Fruit fly (Drosophila melanogaster) whole organism, embryonic: ENCODE data around the gene mRpS31.

Source experiments
- Abd-B ChIP-seq: fragments of 200-800 bp; sonication (Bioruptor generic); optimal IDR thresholded peaks from 2 replicates; lab custom pipeline; 2018; ENCODE audit warnings: missing biosample characterization, mild to moderate bottlenecking, missing genetic modification characterization, moderate library complexity
- Antp ChIP-seq: fragments of 200-800 bp; sonication (Bioruptor generic); optimal IDR thresholded peaks from 3 replicates; lab custom pipeline; 2016; ENCODE audit warnings: missing biosample characterization, missing genetic modification characterization
- Atf-2 ChIP-seq: fragments of 200-800 bp; sonication (Bioruptor generic); optimal IDR thresholded peaks from 2 replicates; lab custom pipeline; 2016; ENCODE audit warnings: missing biosample characterization, missing genetic modification characterization
- Awh ChIP-seq: fragments of 200-800 bp; sonication (Bioruptor generic); IDR thresholded peaks from 2 replicates; pipeline ENCODE4, ENCODE4 v1.3.6; 2022; ENCODE audit warnings: missing biosample characterization, missing genetic modification characterization
- CG10147 ChIP-seq: fragments of 200-800 bp; sonication (Bioruptor generic); optimal IDR thresholded peaks from 2 replicates; lab custom pipeline; 2019; ENCODE audit warnings: missing biosample characterization, mild to moderate bottlenecking, missing genetic modification characterization, moderate library complexity
- CG10366 ChIP-seq: fragments of 200-800 bp; sonication (Bioruptor generic); IDR thresholded peaks from 2 replicates; pipeline ENCODE4 v1.3.6; 2022; ENCODE audit warnings: missing biosample characterization, missing genetic modification characterization
- CG10654 ChIP-seq: fragments of 200-800 bp; sonication (Bioruptor generic); optimal IDR thresholded peaks from 2 replicates; lab custom pipeline; 2016; ENCODE audit warnings: missing biosample characterization, missing genetic modification characterization
- CG11456 ChIP-seq: fragments of 200-800 bp; sonication (Bioruptor generic); IDR thresholded peaks from 3 replicates; pipeline ENCODE4 v1.3.6; 2022; ENCODE audit warnings: missing biosample characterization, missing genetic modification characterization
- CG12769 ChIP-seq: fragments of 200-800 bp; sonication (Bioruptor generic); optimal IDR thresholded peaks from 2 replicates; lab custom pipeline; 2019; ENCODE audit warnings: missing biosample characterization, mild to moderate bottlenecking, missing genetic modification characterization, moderate library complexity
- CG14667 ChIP-seq: fragments of 200-800 bp; sonication (Bioruptor generic); IDR thresholded peaks from 2 replicates; pipeline ENCODE4 v1.3.6; 2022; ENCODE audit warnings: missing biosample characterization, missing genetic modification characterization
- CG14965 ChIP-seq: fragments of 200-800 bp; sonication (Bioruptor generic); optimal IDR thresholded peaks from 2 replicates; lab custom pipeline; 2016; ENCODE audit warnings: missing biosample characterization, missing genetic modification characterization, borderline replicate concordance
- CG15514 ChIP-seq: fragments of 200-800 bp; sonication (Bioruptor generic); optimal IDR thresholded peaks from 3 replicates; lab custom pipeline; 2017; ENCODE audit warnings: missing biosample characterization, missing genetic modification characterization, mild to moderate bottlenecking, moderate library complexity, missing genetic modification reagents
- CG1602 ChIP-seq: fragments of 200-800 bp; sonication (Bioruptor generic); optimal IDR thresholded peaks from 3 replicates; lab custom pipeline; 2016; ENCODE audit warnings: missing biosample characterization, missing genetic modification characterization
- CG17186 ChIP-seq: fragments of 200-800 bp; sonication (Bioruptor generic); optimal IDR thresholded peaks from 3 replicates; lab custom pipeline; 2017; ENCODE audit warnings: missing biosample characterization, missing genetic modification reagents, missing genetic modification characterization
- CG17568 ChIP-seq: fragments of 200-800 bp; sonication (Bioruptor generic); optimal IDR thresholded peaks from 2 replicates; lab custom pipeline; 2018; ENCODE audit warnings: missing biosample characterization, mild to moderate bottlenecking, missing genetic modification characterization, moderate library complexity
- CG18011 ChIP-seq: fragments of 200-800 bp; sonication (Bioruptor generic); optimal IDR thresholded peaks from 2 replicates; lab custom pipeline; 2017; ENCODE audit warnings: missing biosample characterization, missing genetic modification characterization, mild to moderate bottlenecking, moderate library complexity, missing genotype
- CG18764 ChIP-seq: fragments of 200-800 bp; sonication (Bioruptor generic); optimal IDR thresholded peaks from 3 replicates; lab custom pipeline; 2016; ENCODE audit warnings: missing biosample characterization, missing genetic modification characterization
- CG3281 ChIP-seq: fragments of 200-800 bp; sonication (Bioruptor generic); optimal IDR thresholded peaks from 3 replicates; lab custom pipeline; 2017; ENCODE audit warnings: missing biosample characterization, mild to moderate bottlenecking, missing genetic modification characterization
- CG3407 ChIP-seq: fragments of 200-800 bp; sonication (Bioruptor generic); optimal IDR thresholded peaks from 2 replicates; lab custom pipeline; 2018; ENCODE audit warnings: missing biosample characterization, mild to moderate bottlenecking, missing genetic modification characterization
- CG4617 ChIP-seq: fragments of 200-800 bp; sonication (Bioruptor generic); optimal IDR thresholded peaks from 3 replicates; lab custom pipeline; 2016; ENCODE audit warnings: missing biosample characterization, missing genetic modification characterization, borderline replicate concordance
- CG8388 ChIP-seq: fragments of 200-800 bp; sonication (Bioruptor generic); optimal IDR thresholded peaks from 2 replicates; lab custom pipeline; 2019; ENCODE audit warnings: missing biosample characterization, mild to moderate bottlenecking, missing genetic modification characterization, moderate library complexity
- CG8765 ChIP-seq: fragments of 200-800 bp; sonication (Bioruptor generic); IDR thresholded peaks from 2 replicates; pipeline ENCODE4 v1.3.6; 2022; ENCODE audit warnings: missing biosample characterization, missing genetic modification characterization
- Jarid2 ChIP-seq: fragments of 200-800 bp; sonication (Bioruptor generic); optimal IDR thresholded peaks from 3 replicates; lab custom pipeline; 2017; ENCODE audit warnings: mild to moderate bottlenecking, missing biosample characterization, missing genetic modification reagents, missing genetic modification characterization
- NFAT ChIP-seq: fragments of 200-800 bp; sonication (Bioruptor generic); IDR thresholded peaks from 2 replicates; pipeline ENCODE4 v1.3.6; 2022; ENCODE audit warnings: missing biosample characterization, missing genetic modification characterization
- Sin3A ChIP-seq: fragments of >200 bp; optimal IDR thresholded peaks from 2 replicates; lab custom pipeline; 2018
- TFAM ChIP-seq: fragments of 200-800 bp; sonication (Bioruptor generic); optimal IDR thresholded peaks from 2 replicates; lab custom pipeline; 2017; ENCODE audit warnings: missing biosample characterization, missing genetic modification characterization, inconsistent platforms
- amos ChIP-seq: fragments of 200-800 bp; sonication (Bioruptor generic); IDR thresholded peaks from 2 replicates; pipeline ENCODE4 v1.3.6; 2022; ENCODE audit warnings: missing biosample characterization, missing genetic modification characterization; ENCODE audit not compliant: partially characterized antibody
- ap ChIP-seq: fragments of 200-800 bp; sonication (Bioruptor generic); IDR thresholded peaks from 2 replicates; pipeline ENCODE4 v1.3.6; 2022; ENCODE audit warnings: missing biosample characterization, missing genetic modification characterization
- bbx ChIP-seq: fragments of 200-800 bp; sonication (Bioruptor generic); IDR thresholded peaks from 2 replicates; pipeline ENCODE4 v1.3.6; 2022; ENCODE audit warnings: missing biosample characterization, missing genetic modification characterization; ENCODE audit not compliant: partially characterized antibody
- chif ChIP-seq, 2 experiments: fragments of 200-800 bp; sonication (Bioruptor generic); optimal IDR thresholded peaks; 3 replicates each; lab custom pipeline; 2016; ENCODE audit warnings: missing biosample characterization in 2 of 2, missing genetic modification characterization in 2 of 2
- fd3F ChIP-seq: fragments of 200-800 bp; sonication (Bioruptor generic); optimal IDR thresholded peaks from 2 replicates; lab custom pipeline; 2018; ENCODE audit warnings: missing biosample characterization, mild to moderate bottlenecking, missing genetic modification characterization, moderate library complexity
- fd64A ChIP-seq: fragments of 200-800 bp; sonication (Bioruptor generic); optimal IDR thresholded peaks from 3 replicates; lab custom pipeline; 2018; ENCODE audit warnings: missing biosample characterization, mild to moderate bottlenecking, missing genetic modification characterization
- gsb-n ChIP-seq: fragments of 200-800 bp; sonication (Bioruptor generic); optimal IDR thresholded peaks from 3 replicates; lab custom pipeline; 2018; ENCODE audit warnings: missing biosample characterization, mild to moderate bottlenecking, missing genetic modification characterization
- hth ChIP-seq: fragments of >200 bp; optimal IDR thresholded peaks from 2 replicates; lab custom pipeline; 2017; ENCODE audit warnings: inconsistent platforms
- jigr1 ChIP-seq: fragments of 200-800 bp; sonication (Bioruptor generic); IDR thresholded peaks from 3 replicates; pipeline ENCODE4 v1.3.6; 2022; ENCODE audit warnings: missing biosample characterization, missing genetic modification characterization
- kay ChIP-seq: fragments of 200-800 bp; sonication (Bioruptor generic); optimal IDR thresholded peaks from 2 replicates; lab custom pipeline; 2016; ENCODE audit warnings: missing biosample characterization, missing genetic modification characterization
- nerfin-1 ChIP-seq: fragments of 200-800 bp; sonication (Bioruptor generic); optimal IDR thresholded peaks from 3 replicates; lab custom pipeline; 2019; ENCODE audit warnings: missing biosample characterization, mild to moderate bottlenecking, missing genetic modification characterization, moderate library complexity
- org-1 ChIP-seq: fragments of 200-800 bp; sonication (Bioruptor generic); optimal IDR thresholded peaks from 2 replicates; lab custom pipeline; 2017; ENCODE audit warnings: missing biosample characterization, missing genetic modification characterization
- ranshi ChIP-seq: fragments of 200-800 bp; sonication (Bioruptor generic); IDR thresholded peaks from 2 replicates; pipeline ENCODE4 v1.3.6; 2022; ENCODE audit warnings: missing biosample characterization, missing genetic modification characterization
- ro ChIP-seq: fragments of 200-800 bp; sonication (Bioruptor generic); IDR thresholded peaks from 2 replicates; pipeline ENCODE4 v1.3.6; 2022; ENCODE audit warnings: missing biosample characterization, missing genetic modification characterization
- sc ChIP-seq, 3 experiments: fragments of >200 bp in 2 of 3; fragments of 200-800 bp in 1 of 3; sonication (Bioruptor generic) in 1 of 3; optimal IDR thresholded peaks; 2 replicates in 2 of 3; 3 replicates in 1 of 3; lab custom pipeline; 2017; ENCODE audit warnings: mild to moderate bottlenecking in 1 of 3, missing biosample characterization in 1 of 3, missing genetic modification characterization in 1 of 3, missing genetic modification reagents in 1 of 3
- sens-2 ChIP-seq: fragments of 200-800 bp; sonication (Bioruptor generic); IDR thresholded peaks from 2 replicates; pipeline ENCODE4 v1.3.6; 2022; ENCODE audit warnings: missing biosample characterization, missing genetic modification characterization
- sr ChIP-seq: fragments of 200-800 bp; sonication (Bioruptor generic); IDR thresholded peaks from 3 replicates; pipeline ENCODE4 v1.3.6; 2022; ENCODE audit warnings: missing biosample characterization, missing genetic modification characterization
- tin ChIP-seq: fragments of 200-800 bp; sonication (Bioruptor generic); optimal IDR thresholded peaks from 3 replicates; lab custom pipeline; 2016; ENCODE audit warnings: missing biosample characterization, missing genetic modification characterization
- tna ChIP-seq: fragments of 200-800 bp; sonication (Bioruptor generic); IDR thresholded peaks from 2 replicates; pipeline ENCODE4 v1.3.6; 2022; ENCODE audit warnings: missing biosample characterization, missing genetic modification characterization; ENCODE audit not compliant: partially characterized antibody
- ttk ChIP-seq: fragments of 200-800 bp; sonication (Bioruptor generic); IDR thresholded peaks from 2 replicates; pipeline ENCODE4 v2.1.2; 2022; ENCODE audit warnings: missing biosample characterization, missing genetic modification characterization
- unc-4 ChIP-seq: fragments of 200-800 bp; sonication (Bioruptor generic); IDR thresholded peaks from 2 replicates; pipeline ENCODE4 v1.3.6; 2022; ENCODE audit warnings: missing biosample characterization, missing genetic modification characterization; ENCODE audit not compliant: partially characterized antibody
- zf30C ChIP-seq: fragments of 200-800 bp; sonication (Bioruptor generic); optimal IDR thresholded peaks from 3 replicates; lab custom pipeline; 2018; ENCODE audit warnings: missing biosample characterization, mild to moderate bottlenecking, missing genetic modification characterization
- zfh2 ChIP-seq: fragments of 200-800 bp; sonication (Bioruptor generic); optimal IDR thresholded peaks from 2 replicates; lab custom pipeline; 2016; ENCODE audit warnings: missing biosample characterization, missing genetic modification characterization

Gene mRpS31

DNA sequence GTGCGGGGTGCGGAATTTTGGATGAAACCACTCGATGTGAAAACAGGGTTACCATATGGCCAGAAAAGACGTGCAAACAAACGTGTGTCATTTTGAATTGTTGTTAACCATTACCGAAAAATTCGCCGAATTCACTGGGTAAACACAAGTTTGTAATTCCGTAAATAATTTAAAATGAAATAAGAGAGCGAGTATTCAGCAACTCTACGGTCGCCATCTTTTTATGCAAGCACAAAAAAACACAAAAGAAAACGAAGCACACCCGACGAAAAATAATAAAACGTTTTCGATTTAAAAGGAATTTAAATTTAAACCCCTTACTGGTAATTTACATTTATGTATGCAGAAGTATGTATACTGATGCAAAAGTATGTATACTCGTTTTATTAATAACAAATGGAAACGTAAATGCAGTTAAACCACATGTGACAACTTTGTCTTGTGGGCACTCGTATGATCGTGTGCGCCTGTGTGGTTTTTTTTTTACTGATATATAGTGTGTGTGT lies 40.9 kb downstream of the mRpS31 start (continued):
- TF ChIP-seq CG14667 (GFP tag; lab: Robert Waterston, UW) (peak; percentile 86), Jarid2 (GFP tag; lab: Kevin White, UChicago) (peak; percentile 41), sens-2 (GFP tag; lab: Robert Waterston, UW) (peak; percentile 80; the same call in 1 of the 2 replicates), zf30C (GFP tag; lab: Kevin White, UChicago) (no peak), CG18764 (GFP tag; lab: Kevin White, UChicago) (peak; percentile 84), zfh2 (peak; percentile 85), CG4617 (GFP tag; lab: Kevin White, UChicago) (peak; percentile 57), sr (GFP tag; lab: Robert Waterston, UW) (peak; percentile 47; the same call in 1 of the 3 replicates), CG10654 (GFP tag; lab: Kevin White, UChicago) (peak; percentile 87), CG17568 (peak; percentile 92), amos (GFP tag; lab: Robert Waterston, UW) (no peak), CG15514 (GFP tag; lab: Kevin White, UChicago) (peak; percentile 81), sc (optimal IDR thresholded peaks at IDR 0.05; lab: Kevin White, UChicago) (no peak), sc (GFP tag; optimal IDR thresholded peaks at IDR 0.05; lab: Kevin White, UChicago) (peak; percentile 71), Awh (GFP tag; lab: Robert Waterston, UW) (peak; percentile 83), tin (GFP tag; lab: Kevin White, UChicago) (peak; percentile 86), tna (GFP tag; lab: Robert Waterston, UW) (no peak), ranshi (GFP tag; lab: Robert Waterston, UW) (peak; percentile 90), CG10147 (GFP tag; lab: Kevin White, UChicago) (peak; percentile 93), CG17186 (peak; percentile 68), fd64A (GFP tag; lab: Kevin White, UChicago) (peak; percentile 72), ro (GFP tag; lab: Robert Waterston, UW) (0 out of 2 replicates have a peak, but pooled peaks have one; percentile 60), CG18011 (GFP tag; lab: Kevin White, UChicago) (peak; percentile 69), CG3281 (GFP tag; lab: Kevin White, UChicago) (peak; percentile 88), jigr1 (GFP tag; lab: Robert Waterston, UW) (0 out of 3 replicates have a peak, but pooled peaks have one; percentile 48), Atf-2 (GFP tag; lab: Kevin White, UChicago) (peak; percentile 76), CG8765 (GFP tag; lab: Robert Waterston, UW) (peak; percentile 74), Sin3A (lab: Kevin White, UChicago) (no peak), Abd-B (GFP tag; lab: Kevin White, UChicago) (peak; percentile 75), CG3407 (peak; percentile 81), bbx (GFP tag; lab: Robert Waterston, UW) (0 out of 2 replicates have a peak, but pooled peaks have one; percentile 25), hth (lab: Kevin White, UChicago) (no peak), CG1602 (GFP tag; lab: Kevin White, UChicago) (peak; percentile 87), CG8388 (peak; percentile 96), CG10366 (peak; percentile 89), kay (GFP tag; lab: Kevin White, UChicago) (peak; percentile 62), chif (GFP tag; optimal IDR thresholded peaks at IDR 0.05; lab: Kevin White, UChicago) (peak; percentile 80 to 89)

DNA sequence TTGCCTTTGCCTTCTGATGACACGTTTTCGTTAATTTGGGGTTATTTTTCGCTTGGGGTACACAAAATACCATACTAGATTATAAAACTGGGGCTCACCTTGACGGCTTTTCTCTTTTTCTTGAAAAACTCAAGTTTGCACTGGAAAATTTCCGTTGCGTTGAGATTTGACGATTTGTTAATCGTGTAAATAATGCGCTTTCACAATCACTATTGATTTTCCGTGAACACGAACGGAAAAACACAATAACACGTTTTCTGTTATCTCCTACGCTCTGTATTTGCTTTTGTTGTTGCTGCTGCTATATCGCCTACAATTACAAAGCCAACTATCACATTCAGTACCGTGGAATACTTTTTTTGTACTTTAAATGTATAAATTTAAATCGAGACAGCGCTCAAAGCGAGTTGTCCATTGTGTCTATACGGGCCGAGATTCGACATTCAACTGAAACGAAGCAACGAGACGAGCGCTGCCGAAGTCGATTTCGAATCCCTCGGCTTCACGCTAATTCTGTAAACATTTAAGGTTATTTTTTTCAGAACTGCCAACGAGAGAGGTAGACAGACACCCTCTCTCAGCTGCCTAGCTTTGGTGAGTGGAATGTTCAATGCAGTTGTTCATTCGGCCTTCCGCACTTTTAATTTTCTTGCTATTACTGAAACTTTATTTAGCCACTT lies 41.5 kb downstream of the mRpS31 start:
- TF ChIP-seq CG11456 (peak; percentile 46; the same call in 1 of the 3 replicates), fd3F (GFP tag; lab: Kevin White, UChicago) (no peak), TFAM (no peak), CG12769 (tag; lab: Kevin White, UChicago) (peak; percentile 78), NFAT (GFP tag; lab: Robert Waterston, UW) (peak; percentile 65), Antp (GFP tag; lab: Kevin White, UChicago) (no peak), ap (GFP tag; lab: Robert Waterston, UW) (no peak), nerfin-1 (tag; lab: Kevin White, UChicago) (no peak), org-1 (GFP tag; lab: Kevin White, UChicago) (no peak), gsb-n (tag; lab: Kevin White, UChicago) (peak; percentile 47), CG14965 (GFP tag; lab: Kevin White, UChicago) (no peak), unc-4 (GFP tag; lab: Robert Waterston, UW) (no peak), ttk (0 out of 2 replicates have a peak, but pooled peaks have one; percentile 6)
